Worm (Caenorhabditis elegans) whole organism, mixed stage, embryonic: ENCODE results near the gene idpc-2.

Experiments
- ceh-39 ChIP-seq: fragments of 150-350 bp; optimal IDR thresholded peaks from 2 replicates; lab custom pipeline; 2014; ENCODE audit warnings: missing biosample characterization, missing genetic modification characterization
- mep-1 ChIP-seq: fragments of 150-350 bp; optimal IDR thresholded peaks from 2 replicates; lab custom pipeline; 2017; ENCODE audit warnings: missing biosample characterization, missing genetic modification reagents, missing genetic modification characterization, inconsistent platforms
- nhr-12 ChIP-seq: fragments of 150-350 bp; optimal IDR thresholded peaks from 2 replicates; lab custom pipeline; 2014; ENCODE audit warnings: missing biosample characterization, missing genetic modification characterization
- nhr-28 ChIP-seq: fragments of 150-350 bp; optimal IDR thresholded peaks from 2 replicates; lab custom pipeline; 2014; ENCODE audit warnings: missing biosample characterization, missing genetic modification characterization
- sem-2 ChIP-seq: fragments of 200-800 bp; sonication (Bioruptor generic); optimal IDR thresholded peaks from 2 replicates; lab custom pipeline; 2018; ENCODE audit warnings: mild to moderate bottlenecking, missing genetic modification characterization, missing compliant biosample characterization
- unc-62 ChIP-seq: fragments of 150-350 bp; optimal IDR thresholded peaks from 2 replicates; lab custom pipeline; 2014; ENCODE audit warnings: missing biosample characterization, missing genetic modification reagents, missing genetic modification characterization

- TF ChIP-seq nhr-28 (tag; lab: Kevin White, UChicago) (no peak), unc-62 (GFP tag; lab: Kevin White, UChicago) (no peak), sem-2 (GFP tag; lab: Kevin White, UChicago) (no peak), ceh-39 (tag; lab: Kevin White, UChicago) (no peak), nhr-12 (tag; lab: Kevin White, UChicago) (no peak), mep-1 (no peak)
Measured at ce11 chrV:8607353-8607850, 13.7 kb downstream of the idpc-2 start, which contains the start of gene smk-1.
